Fruit fly (Drosophila melanogaster): Measurements from ENCODE around the gene CG15186.

dm6 chr3R:6435219-6435618 is 42.9 kb upstream of the CG15186 start:
- no peak for TF ChIP-seq psq (optimal IDR thresholded peaks at IDR 0.05)
- no peak for TF ChIP-seq usp (GFP tag; optimal IDR thresholded peaks at IDR 0.05)
- TF ChIP-seq Dll (optimal IDR thresholded peaks at IDR 0.05) = no peak
- no peak for TF ChIP-seq pan (optimal IDR thresholded peaks at IDR 0.05)
- TF ChIP-seq CG8478 (optimal IDR thresholded peaks at IDR 0.05) = no peak
- TF ChIP-seq EcR (GFP tag; optimal IDR thresholded peaks at IDR 0.05) = no peak

Data from whole organism.